Worm (Caenorhabditis elegans): ENCODE results near the gene algn-6.

ce11 chrII:8016167-8016566 is 23.4 kb upstream of the algn-6 start:
- TF ChIP-seq ama-1 (optimal IDR thresholded peaks at IDR 0.05) (no peak), hmbx-1 (tag; optimal IDR thresholded peaks at IDR 0.05) (no peak), sea-1 (GFP tag; conservative IDR thresholded peaks at IDR 0.05) (no peak), tra-4 (tag; optimal IDR thresholded peaks at IDR 0.05) (no peak), flt-1 (GFP tag; IDR thresholded peaks at IDR 0.05) (no peak), aly-1 (tag; optimal IDR thresholded peaks at IDR 0.05) (no peak), hnd-1 (tag; optimal IDR thresholded peaks at IDR 0.05) (no peak), tbx-11 (GFP tag; IDR thresholded peaks at IDR 0.05) (no peak), F13C5.2 (tag; optimal IDR thresholded peaks at IDR 0.05) (no peak), ceh-36 (tag; optimal IDR thresholded peaks at IDR 0.05) (no peak), tbx-37 (GFP tag; conservative IDR thresholded peaks at IDR 0.05) (no peak)

Data from whole organism, early embryonic.